Fruit fly (Drosophila melanogaster): ENCODE data around the gene CG10479.

The CG10479 gene

DNA sequence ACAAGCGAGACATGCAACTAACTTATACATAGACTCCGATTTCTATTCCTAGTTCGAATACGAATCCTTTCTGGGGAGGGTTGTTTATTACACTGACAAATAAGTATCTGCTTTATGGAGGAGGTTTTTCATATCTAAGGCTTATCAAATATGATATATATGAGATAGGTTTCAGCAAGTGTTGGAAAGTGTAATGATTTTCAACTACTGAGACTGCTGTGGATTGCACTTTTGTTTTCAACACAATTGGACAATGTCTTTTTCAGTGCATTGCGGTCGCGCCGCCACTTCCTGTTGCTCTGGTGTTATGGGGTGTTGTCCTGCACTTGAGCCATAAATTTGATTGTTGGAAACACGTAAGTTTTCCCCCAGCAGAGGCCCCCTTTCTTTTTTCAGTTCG is 11.8 kb upstream of the CG10479 start (continued):
- TF ChIP-seq ems (GFP tag; optimal IDR thresholded peaks at IDR 0.05) = peak; percentile 22
- no peak for TF ChIP-seq CG11695 (GFP tag; IDR thresholded peaks at IDR 0.05)
- peak; percentile 61; the same call in 1 of the 2 replicates for TF ChIP-seq CG8765 (GFP tag; IDR thresholded peaks at IDR 0.05)
- no peak for TF ChIP-seq disco-r (GFP tag; optimal IDR thresholded peaks at IDR 0.05)
- TF ChIP-seq CG7271 (tag; optimal IDR thresholded peaks at IDR 0.05) = no peak
- peak; percentile 38 for TF ChIP-seq CG13775 (GFP tag; optimal IDR thresholded peaks at IDR 0.05)
- no peak for TF ChIP-seq CG16813 (GFP tag; IDR thresholded peaks at IDR 0.05; ENCODE audit: partially characterized antibody)
- TF ChIP-seq CG7556 (GFP tag; optimal IDR thresholded peaks at IDR 0.05) = peak; percentile 54
- TF ChIP-seq CG14014 (GFP tag; IDR thresholded peaks at IDR 0.05) = no peak
- TF ChIP-seq kay (GFP tag; optimal IDR thresholded peaks at IDR 0.05) = no peak
- peak; percentile 2 for TF ChIP-seq Antp (GFP tag; optimal IDR thresholded peaks at IDR 0.05)
- peak; percentile 52 for TF ChIP-seq Six4 (GFP tag; optimal IDR thresholded peaks at IDR 0.05)
- TF ChIP-seq fd64A (GFP tag; optimal IDR thresholded peaks at IDR 0.05) = no peak
- no peak for TF ChIP-seq sna (GFP tag; IDR thresholded peaks at IDR 0.05; ENCODE audit: partially characterized antibody)
- no peak for TF ChIP-seq CG11560 (tag; IDR thresholded peaks at IDR 0.05)
- peak; percentile 32 for TF ChIP-seq CG18599 (GFP tag; optimal IDR thresholded peaks at IDR 0.05)
- TF ChIP-seq CG11504 (tag; optimal IDR thresholded peaks at IDR 0.05) = peak; percentile 61
- no peak for TF ChIP-seq bbx (GFP tag; IDR thresholded peaks at IDR 0.05; ENCODE audit: partially characterized antibody)
- TF ChIP-seq CG8388 (GFP tag; optimal IDR thresholded peaks at IDR 0.05) = peak; percentile 53
- peak; percentile 14 for TF ChIP-seq CG7786 (GFP tag; optimal IDR thresholded peaks at IDR 0.05)
- peak; percentile 49 for TF ChIP-seq Oli (tag; optimal IDR thresholded peaks at IDR 0.05)
- TF ChIP-seq psq (GFP tag; optimal IDR thresholded peaks at IDR 0.05) = no peak
- peak; percentile 32 for TF ChIP-seq CG4820 (GFP tag; optimal IDR thresholded peaks at IDR 0.05)
- TF ChIP-seq kah (GFP tag; optimal IDR thresholded peaks at IDR 0.05) = peak; percentile 42
- no peak for TF ChIP-seq E2f2 (GFP tag; IDR thresholded peaks at IDR 0.05)
- no peak for TF ChIP-seq Awh (GFP tag; IDR thresholded peaks at IDR 0.05)
- TF ChIP-seq Hand (GFP tag; optimal IDR thresholded peaks at IDR 0.05) = no peak
- no peak for TF ChIP-seq Atf3 (GFP tag; optimal IDR thresholded peaks at IDR 0.05)
- no peak for TF ChIP-seq cwo (GFP tag; optimal IDR thresholded peaks at IDR 0.05)
- TF ChIP-seq CG11723 (GFP tag; optimal IDR thresholded peaks at IDR 0.05) = no peak
- TF ChIP-seq CG7839 (tag; optimal IDR thresholded peaks at IDR 0.05) = peak; percentile 56
- peak; percentile 50; the same call in 1 of the 2 replicates for TF ChIP-seq Gsc (GFP tag; IDR thresholded peaks at IDR 0.05)
- no peak for TF ChIP-seq HmgD (GFP tag; optimal IDR thresholded peaks at IDR 0.05)
- peak; percentile 53 for TF ChIP-seq CG16863 (GFP tag; optimal IDR thresholded peaks at IDR 0.05)
- peak; percentile 21 for TF ChIP-seq HHEX (GFP tag; optimal IDR thresholded peaks at IDR 0.05)
- no peak for TF ChIP-seq Rx (GFP tag; IDR thresholded peaks at IDR 0.05)
- TF ChIP-seq fu2 (GFP tag; optimal IDR thresholded peaks at IDR 0.05) = no peak
- no peak for TF ChIP-seq dati (GFP tag; IDR thresholded peaks at IDR 0.05)
- no peak for TF ChIP-seq CG18011 (GFP tag; optimal IDR thresholded peaks at IDR 0.05)
- no peak for TF ChIP-seq esg (GFP tag; conservative IDR thresholded peaks at IDR 0.05)
- no peak for TF ChIP-seq Fer3 (tag; optimal IDR thresholded peaks at IDR 0.05)
- TF ChIP-seq chinmo (GFP tag; IDR thresholded peaks at IDR 0.05; ENCODE audit: partially characterized antibody) = no peak
- peak; percentile 85 for TF ChIP-seq CG15696 (tag; optimal IDR thresholded peaks at IDR 0.05)
- no peak for TF ChIP-seq Dbx (GFP tag; IDR thresholded peaks at IDR 0.05)
- no peak for TF ChIP-seq lov (optimal IDR thresholded peaks at IDR 0.05)
- peak; percentile 78 for TF ChIP-seq lov (GFP tag; IDR thresholded peaks at IDR 0.05)
- no peak for TF ChIP-seq usp (GFP tag; optimal IDR thresholded peaks at IDR 0.05)
- no peak for TF ChIP-seq pan (optimal IDR thresholded peaks at IDR 0.05)
- peak in 1 of 2 experiments; percentile 47 for TF ChIP-seq pan (GFP tag; optimal IDR thresholded peaks at IDR 0.05 in 1 of 2, IDR thresholded peaks at IDR 0.05 in 1 of 2)
- no peak for TF ChIP-seq sug (tag; optimal IDR thresholded peaks at IDR 0.05)
- TF ChIP-seq CG1603 (tag; optimal IDR thresholded peaks at IDR 0.05) = peak; percentile 60
- TF ChIP-seq CG16815 (GFP tag; optimal IDR thresholded peaks at IDR 0.05) = peak; percentile 50

Measured in whole organism, embryonic.